Worm (Caenorhabditis elegans) whole organism, mixed stage, embryonic: ENCODE results near the gene mltn-11.
"Not testable (repeated sequence)": the region's sequence is repeated elsewhere in the genome, so short reads cannot be mapped to it uniquely, and the experiment has no call there.

Experiments used
- M03D4.4 ChIP-seq: sonication (generic microtip); optimal IDR thresholded peaks from 2 replicates; lab custom pipeline; 2017; ENCODE audit warnings: mild to moderate bottlenecking, missing genetic modification characterization, missing compliant biosample characterization
- bed-3 ChIP-seq: fragments of 200-800 bp; sonication (Bioruptor generic); optimal IDR thresholded peaks from 3 replicates; lab custom pipeline; 2018; ENCODE audit warnings: mild to moderate bottlenecking, missing genetic modification characterization, moderate library complexity, missing compliant biosample characterization
- blmp-1 ChIP-seq: fragments of 150-350 bp; optimal IDR thresholded peaks from 2 replicates; lab custom pipeline; 2014; ENCODE audit warnings: missing biosample characterization, missing genetic modification characterization
- ceh-39 ChIP-seq: fragments of 150-350 bp; optimal IDR thresholded peaks from 2 replicates; lab custom pipeline; 2014; ENCODE audit warnings: missing biosample characterization, missing genetic modification characterization
- ceh-83 ChIP-seq: fragments of 200-800 bp; sonication (Bioruptor generic); optimal IDR thresholded peaks from 2 replicates; lab custom pipeline; 2018; ENCODE audit warnings: mild to moderate bottlenecking, missing genetic modification characterization, missing compliant biosample characterization
- ces-1 ChIP-seq: fragments of 150-350 bp; optimal IDR thresholded peaks from 2 replicates; lab custom pipeline; 2014; ENCODE audit warnings: missing biosample characterization, missing genetic modification reagents, missing genetic modification characterization
- cnd-1 ChIP-seq: fragments of 200-800 bp; sonication (Bioruptor generic); optimal IDR thresholded peaks from 2 replicates; lab custom pipeline; 2018; ENCODE audit warnings: mild to moderate bottlenecking, missing genetic modification characterization, missing compliant biosample characterization
- drap-1 ChIP-seq: fragments of 200-800 bp; sonication (Bioruptor generic); optimal IDR thresholded peaks from 3 replicates; lab custom pipeline; 2018; ENCODE audit warnings: mild to moderate bottlenecking, missing genetic modification characterization, missing compliant biosample characterization
- elt-1 ChIP-seq: sonication (generic microtip); optimal IDR thresholded peaks from 2 replicates; lab custom pipeline; 2017; ENCODE audit warnings: missing genetic modification characterization, mild to moderate bottlenecking, missing compliant biosample characterization, antibody characterized with exemption, moderate library complexity, borderline replicate concordance; ENCODE audit not compliant: insufficient read depth
- elt-3 ChIP-seq: fragments of 150-350 bp; optimal IDR thresholded peaks from 2 replicates; lab custom pipeline; 2014; ENCODE audit warnings: missing biosample characterization, missing genetic modification characterization
- flh-1 ChIP-seq: fragments of 200-800 bp; sonication (Bioruptor generic); optimal IDR thresholded peaks from 2 replicates; lab custom pipeline; 2018; ENCODE audit warnings: mild to moderate bottlenecking, missing genetic modification characterization, moderate library complexity, missing compliant biosample characterization
- ham-2 ChIP-seq: fragments of 200-800 bp; sonication (Bioruptor generic); optimal IDR thresholded peaks from 2 replicates; lab custom pipeline; 2018; ENCODE audit warnings: mild to moderate bottlenecking, missing genetic modification characterization, missing compliant biosample characterization
- lin-13 ChIP-seq: fragments of 150-350 bp; optimal IDR thresholded peaks from 2 replicates; lab custom pipeline; 2014; ENCODE audit warnings: missing biosample characterization, missing genetic modification characterization
- lin-32 ChIP-seq: fragments of 200-800 bp; sonication (Bioruptor generic); optimal IDR thresholded peaks from 2 replicates; lab custom pipeline; 2018; ENCODE audit warnings: mild to moderate bottlenecking, missing genetic modification characterization, missing compliant biosample characterization
- lsy-2 ChIP-seq: fragments of 150-350 bp; optimal IDR thresholded peaks from 2 replicates; lab custom pipeline; 2014; ENCODE audit warnings: missing biosample characterization, missing genetic modification characterization
- mab-5 ChIP-seq: fragments of 150-350 bp; optimal IDR thresholded peaks from 2 replicates; lab custom pipeline; 2014; ENCODE audit warnings: missing biosample characterization, missing genetic modification characterization
- mep-1 ChIP-seq: fragments of 150-350 bp; optimal IDR thresholded peaks from 2 replicates; lab custom pipeline; 2017; ENCODE audit warnings: missing biosample characterization, missing genetic modification reagents, missing genetic modification characterization, inconsistent platforms
- mls-2 ChIP-seq: sonication (generic microtip); optimal IDR thresholded peaks from 2 replicates; lab custom pipeline; 2016; ENCODE audit warnings: mild to moderate bottlenecking, missing genetic modification characterization, moderate library complexity, missing compliant biosample characterization
- nhr-12 ChIP-seq: fragments of 150-350 bp; optimal IDR thresholded peaks from 2 replicates; lab custom pipeline; 2014; ENCODE audit warnings: missing biosample characterization, missing genetic modification characterization
- nhr-2 ChIP-seq: fragments of 150-350 bp; optimal IDR thresholded peaks from 2 replicates; lab custom pipeline; 2014; ENCODE audit warnings: missing biosample characterization, missing genetic modification characterization
- nhr-237 ChIP-seq: fragments of 150-350 bp; optimal IDR thresholded peaks from 2 replicates; lab custom pipeline; 2014; ENCODE audit warnings: missing biosample characterization, missing genetic modification characterization
- nhr-28 ChIP-seq: fragments of 150-350 bp; optimal IDR thresholded peaks from 2 replicates; lab custom pipeline; 2014; ENCODE audit warnings: missing biosample characterization, missing genetic modification characterization
- pha-4 ChIP-seq: fragments of 150-350 bp; optimal IDR thresholded peaks from 2 replicates; lab custom pipeline; 2018; ENCODE audit warnings: missing biosample characterization, missing genetic modification reagents, missing genetic modification characterization
- sem-2 ChIP-seq: fragments of 200-800 bp; sonication (Bioruptor generic); optimal IDR thresholded peaks from 2 replicates; lab custom pipeline; 2018; ENCODE audit warnings: mild to moderate bottlenecking, missing genetic modification characterization, missing compliant biosample characterization
- snpc-4 ChIP-seq: fragments of 150-350 bp; optimal IDR thresholded peaks from 2 replicates; lab custom pipeline; 2014; ENCODE audit warnings: missing biosample characterization, missing genetic modification characterization
- tbx-8 ChIP-seq: fragments of 200-800 bp; sonication (Bioruptor generic); optimal IDR thresholded peaks from 2 replicates; lab custom pipeline; 2018; ENCODE audit warnings: mild to moderate bottlenecking, missing genetic modification characterization, moderate library complexity, missing compliant biosample characterization
- unc-39 ChIP-seq: fragments of 150-350 bp; optimal IDR thresholded peaks from 2 replicates; lab custom pipeline; 2014; ENCODE audit warnings: missing biosample characterization, missing genetic modification characterization
- unc-62 ChIP-seq: fragments of 150-350 bp; optimal IDR thresholded peaks from 2 replicates; lab custom pipeline; 2014; ENCODE audit warnings: missing biosample characterization, missing genetic modification reagents, missing genetic modification characterization
- zip-8 ChIP-seq: fragments of 150-350 bp; optimal IDR thresholded peaks from 2 replicates; lab custom pipeline; 2014; ENCODE audit warnings: missing biosample characterization, missing genetic modification characterization

The mltn-11 gene

ce11 chrV:16648317-16649018 is 12.5 kb downstream of the mltn-11 start, which contains the start of gene W06G6.20:
TSS of gene W06G6.20 (minus strand) at chrV:16648367.
- no peak for TF ChIP-seq M03D4.4 (tag; lab: Kevin White, UChicago)
- TF ChIP-seq mls-2 (tag; lab: Kevin White, UChicago) = no peak
- no peak for TF ChIP-seq nhr-12
- TF ChIP-seq pha-4 (tag; lab: Kevin White, UChicago) = no peak
- TF ChIP-seq ces-1 (GFP tag; lab: Kevin White, UChicago) = no peak
- no peak for TF ChIP-seq mep-1 (tag; lab: Kevin White, UChicago)
- TF ChIP-seq unc-62 (GFP tag; lab: Kevin White, UChicago) = no peak
- no peak for TF ChIP-seq nhr-2 (tag; lab: Kevin White, UChicago)
- no peak for TF ChIP-seq snpc-4
- no peak for TF ChIP-seq elt-1
- no peak for TF ChIP-seq lsy-2 (tag; lab: Kevin White, UChicago)
- TF ChIP-seq lin-13 (tag; lab: Kevin White, UChicago) = no peak
- no peak for TF ChIP-seq mab-5 (tag; lab: Kevin White, UChicago)
- TF ChIP-seq drap-1 (GFP tag; lab: Kevin White, UChicago) = no peak
- TF ChIP-seq tbx-8 (GFP tag; lab: Kevin White, UChicago) = no peak
- TF ChIP-seq flh-1 (GFP tag; lab: Kevin White, UChicago) = no peak
- TF ChIP-seq lin-32 (GFP tag; lab: Kevin White, UChicago) = no peak

ce11 chrV:16649200-16649599 is 13.2 kb downstream of the mltn-11 start, which contains the start of gene W06G6.11:
TSS of gene W06G6.11 (minus strand) at chrV:16649300.
- TF ChIP-seq unc-39 (tag; lab: Kevin White, UChicago); drap-1 (GFP tag; lab: Kevin White, UChicago); nhr-12: not testable (repeated sequence)

- not testable (repeated sequence) for TF ChIP-seq nhr-28, mls-2, ceh-39 (tag; lab: Kevin White, UChicago)
These were observed 18.3 kb downstream of the mltn-11 start, which contains the start of gene W06G6.15 for ce11 chrV:16654242-16654641. TSS of gene W06G6.15 (plus strand) at chrV:16654542.

ce11 chrV:16660816-16661215 is 24.8 kb downstream of the mltn-11 start, which contains the start of gene Y70C5B.2:
TSS of gene Y70C5B.2 (minus strand) at chrV:16660916.
- TF ChIP-seq mab-5 (tag; lab: Kevin White, UChicago); drap-1 (GFP tag; lab: Kevin White, UChicago); nhr-2 (tag; lab: Kevin White, UChicago): not testable (repeated sequence)

- no peak for TF ChIP-seq nhr-237 (tag; lab: Kevin White, UChicago)
- TF ChIP-seq nhr-2 (tag; lab: Kevin White, UChicago) = no peak
- TF ChIP-seq unc-39 (tag; lab: Kevin White, UChicago) = no peak
- no peak for TF ChIP-seq mab-5 (tag; lab: Kevin White, UChicago)
These were observed 30.7 kb downstream of the mltn-11 start, which contains the start of gene F14F8.14 for ce11 chrV:16666647-16667046. TSS of gene F14F8.14 (minus strand) at chrV:16666747.

- TF ChIP-seq nhr-237 (tag; lab: Kevin White, UChicago) (no peak), sem-2 (no peak), unc-62 (GFP tag; lab: Kevin White, UChicago) (no peak), flh-1 (GFP tag; lab: Kevin White, UChicago) (no peak), lsy-2 (tag; lab: Kevin White, UChicago) (no peak), bed-3 (GFP tag; lab: Kevin White, UChicago) (no peak), nhr-28 (tag; lab: Kevin White, UChicago) (no peak), lin-13 (tag; lab: Kevin White, UChicago) (no peak), ces-1 (GFP tag; lab: Kevin White, UChicago) (no peak), nhr-2 (tag; lab: Kevin White, UChicago) (no peak), ham-2 (GFP tag; lab: Kevin White, UChicago) (no peak), cnd-1 (tag; lab: Kevin White, UChicago) (no peak), elt-3 (tag; lab: Kevin White, UChicago) (no peak), mls-2 (tag; lab: Kevin White, UChicago) (no peak), zip-8 (tag; lab: Kevin White, UChicago) (no peak), unc-39 (tag; lab: Kevin White, UChicago) (no peak), ceh-83 (GFP tag; lab: Kevin White, UChicago) (no peak), ceh-39 (tag; lab: Kevin White, UChicago) (no peak), blmp-1 (no peak)
These were observed 32.5 kb downstream of the mltn-11 start, which contains the start of gene F14F8.9 for ce11 chrV:16668473-16668872. TSS of gene F14F8.9 (minus strand) at chrV:16668573.
